Worm (Caenorhabditis elegans) whole organism, mixed stage, embryonic: ENCODE results near the gene ZK105.5.

Experiments
- blmp-1 ChIP-seq: fragments of 150-350 bp; optimal IDR thresholded peaks from 2 replicates; lab custom pipeline; 2014; ENCODE audit warnings: missing biosample characterization, missing genetic modification characterization
- nhr-28 ChIP-seq: fragments of 150-350 bp; optimal IDR thresholded peaks from 2 replicates; lab custom pipeline; 2014; ENCODE audit warnings: missing biosample characterization, missing genetic modification characterization
- pha-4 ChIP-seq: fragments of 150-350 bp; optimal IDR thresholded peaks from 2 replicates; lab custom pipeline; 2018; ENCODE audit warnings: missing biosample characterization, missing genetic modification reagents, missing genetic modification characterization
- tbx-8 ChIP-seq: fragments of 200-800 bp; sonication (Bioruptor generic); optimal IDR thresholded peaks from 2 replicates; lab custom pipeline; 2018; ENCODE audit warnings: mild to moderate bottlenecking, missing genetic modification characterization, moderate library complexity, missing compliant biosample characterization
- zip-8 ChIP-seq: fragments of 150-350 bp; optimal IDR thresholded peaks from 2 replicates; lab custom pipeline; 2014; ENCODE audit warnings: missing biosample characterization, missing genetic modification characterization

DNA sequence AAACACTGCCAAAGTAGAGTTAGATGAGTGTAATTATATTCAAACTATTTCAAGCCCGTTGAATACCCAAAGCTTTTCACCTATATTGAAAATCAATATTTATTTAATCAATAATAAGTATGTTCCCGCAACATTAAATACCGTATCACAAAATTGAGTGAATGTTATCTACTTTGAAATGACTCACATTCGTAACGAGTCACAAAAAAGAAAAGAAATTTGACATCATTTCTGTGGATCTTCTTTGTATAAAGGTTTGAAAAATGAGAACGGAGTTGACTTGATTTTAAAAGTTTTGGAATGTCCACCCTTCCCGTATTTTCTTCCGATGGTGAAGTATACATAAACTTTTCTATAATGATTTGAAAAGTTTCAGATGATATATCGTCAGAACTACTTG lies 17.8 kb upstream of the ZK105.5 start, which contains the start of gene srr-10:
- no peak for TF ChIP-seq zip-8
- no peak for TF ChIP-seq tbx-8 (GFP tag; lab: Kevin White, UChicago)
- no peak for TF ChIP-seq blmp-1
- no peak for TF ChIP-seq pha-4 (tag; lab: Kevin White, UChicago)
- no peak for TF ChIP-seq nhr-28 (tag; lab: Kevin White, UChicago)
